Worm (Caenorhabditis elegans) whole organism, midembryonic: ENCODE data around the gene srw-4.

Experiments
- T22C8.4 ChIP-seq: fragments of 200-800 bp; sonication (Bioruptor generic); IDR thresholded peaks from 2 replicates; pipeline ENCODE4 v1.3.6; 2022; ENCODE audit warnings: missing genetic modification characterization, missing compliant biosample characterization
- flt-1 ChIP-seq: fragments of 200-800 bp; sonication (Bioruptor generic); IDR thresholded peaks from 2 replicates; pipeline ENCODE4 v1.3.6; 2022; ENCODE audit warnings: missing genetic modification characterization, missing compliant biosample characterization
- klf-2 ChIP-seq: fragments of 200-800 bp; sonication (Bioruptor generic); conservative IDR thresholded peaks from 2 replicates; pipeline ENCODE4 v1.3.6; 2022; ENCODE audit warnings: missing genetic modification reagents, missing genetic modification characterization, missing compliant biosample characterization
- med-1 ChIP-seq: sonication (generic microtip); optimal IDR thresholded peaks from 2 replicates; lab custom pipeline; 2017; ENCODE audit warnings: missing genetic modification characterization, mild to moderate bottlenecking, missing compliant biosample characterization, antibody characterized with exemption, missing genetic modification reagents; ENCODE audit not compliant: insufficient read depth
- ztf-23 ChIP-seq: fragments of 200-800 bp; sonication (Bioruptor generic); IDR thresholded peaks from 2 replicates; pipeline ENCODE4 v1.3.6; 2022; ENCODE audit warnings: missing genetic modification reagents, missing genetic modification characterization, missing compliant biosample characterization
- ztf-29 ChIP-seq: fragments of 200-800 bp; sonication (Bioruptor generic); IDR thresholded peaks from 2 replicates; pipeline ENCODE4 v1.3.6; 2022; ENCODE audit warnings: missing genetic modification reagents, missing genetic modification characterization, missing compliant biosample characterization

ce11 chrV:2913948-2914347 lies 25.4 kb upstream of the srw-4 start, which contains the start of gene srh-146:
- no peak for TF ChIP-seq T22C8.4 (GFP tag; lab: Robert Waterston, UW)
- no peak for TF ChIP-seq med-1 (GFP tag; lab: Kevin White, UChicago)
- TF ChIP-seq flt-1 (GFP tag; lab: Robert Waterston, UW): no peak
- no peak for TF ChIP-seq ztf-29 (GFP tag; lab: Robert Waterston, UW)
- no peak for TF ChIP-seq klf-2
- TF ChIP-seq ztf-23: no peak
